Fruit fly (Drosophila melanogaster): ENCODE data around the gene CG7974.

DNA sequence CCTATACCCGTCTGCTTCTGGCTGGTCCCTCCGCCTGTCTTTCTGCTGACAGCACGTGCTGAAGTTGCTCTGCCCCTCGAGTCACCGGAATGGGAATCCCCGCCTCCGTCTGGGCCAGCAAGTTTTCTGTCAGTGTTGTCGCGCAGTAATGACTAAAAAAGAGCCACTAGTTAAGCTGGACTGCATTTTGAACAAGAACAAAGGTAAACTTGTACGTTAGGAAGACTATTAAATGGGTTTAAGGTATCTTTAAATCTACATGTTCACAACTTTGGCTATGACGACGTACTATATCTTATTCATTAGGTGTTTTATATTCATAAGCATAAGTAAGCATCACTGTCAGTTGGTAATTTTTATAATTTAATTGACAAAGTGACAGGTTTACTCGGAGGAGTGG is 14.5 kb downstream of the CG7974 start:
- no peak for TF ChIP-seq psq (optimal IDR thresholded peaks at IDR 0.05)
- no peak for TF ChIP-seq pan (optimal IDR thresholded peaks at IDR 0.05)
- TF ChIP-seq CG8478 (optimal IDR thresholded peaks at IDR 0.05), result no peak
